Worm (Caenorhabditis elegans) whole organism, L4/young adult: Measurements from ENCODE around the gene T22B2.1.

Experiments
- W03F9.2 ChIP-seq: fragments of 150-350 bp; optimal IDR thresholded peaks from 2 replicates; lab custom pipeline; 2014; ENCODE audit warnings: missing biosample characterization, missing genetic modification characterization
- dao-5 ChIP-seq: sonication (generic microtip); optimal IDR thresholded peaks from 2 replicates; lab custom pipeline; 2016; ENCODE audit warnings: missing genotype, missing genetic modification characterization, moderate library complexity, missing compliant biosample characterization
- him-1 ChIP-seq: sonication (generic microtip); optimal IDR thresholded peaks from 2 replicates; lab custom pipeline; 2016; ENCODE audit warnings: missing genotype, missing genetic modification reagents, missing genetic modification characterization, missing compliant biosample characterization

DNA sequence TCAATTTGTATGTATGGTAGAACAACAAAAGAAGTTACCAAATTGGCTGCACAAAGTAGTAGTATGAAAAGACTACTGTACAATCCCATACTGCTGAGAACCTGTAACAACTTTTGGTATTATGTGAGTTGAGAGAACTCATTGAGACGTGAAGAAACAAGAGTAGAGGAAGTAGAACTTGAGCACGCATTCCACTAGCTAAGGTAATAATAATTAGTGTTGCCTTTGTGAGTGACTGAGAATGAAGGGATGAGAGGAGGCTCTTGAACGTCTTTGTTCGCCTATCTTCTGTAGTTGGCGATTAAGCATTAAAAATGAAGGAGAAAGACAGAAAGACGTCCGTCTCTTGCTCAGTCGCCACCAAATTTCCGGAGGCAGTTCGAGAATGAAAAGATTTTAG, 47.7 kb downstream of the T22B2.1 start, which contains the start of gene C16B8.4:
- no peak for TF ChIP-seq him-1 (tag; lab: Kevin White, UChicago)
- no peak for TF ChIP-seq dao-5 (tag; lab: Kevin White, UChicago)
- no peak for TF ChIP-seq W03F9.2 (tag; lab: Kevin White, UChicago)
